Fruit fly (Drosophila melanogaster) whole organism, embryonic: ENCODE data around the gene CG13609.

Source experiments
- C15 ChIP-seq: fragments of 200-800 bp; sonication (Bioruptor generic); IDR thresholded peaks from 3 replicates; pipeline ENCODE4 v1.3.6; 2022; ENCODE audit warnings: missing biosample characterization, missing genetic modification characterization
- CG10267 ChIP-seq: fragments of 200-800 bp; sonication (Bioruptor generic); optimal IDR thresholded peaks from 2 replicates; lab custom pipeline; 2018; ENCODE audit warnings: missing biosample characterization, mild to moderate bottlenecking, missing genetic modification characterization, moderate library complexity
- CG11723 ChIP-seq: fragments of 200-800 bp; sonication (Bioruptor generic); optimal IDR thresholded peaks from 2 replicates; lab custom pipeline; 2017; ENCODE audit warnings: missing biosample characterization, mild to moderate bottlenecking, missing genetic modification characterization
- CG13894 ChIP-seq: fragments of 200-800 bp; sonication (Bioruptor generic); optimal IDR thresholded peaks from 3 replicates; lab custom pipeline; 2018; ENCODE audit warnings: missing biosample characterization, mild to moderate bottlenecking, missing genetic modification characterization, moderate library complexity
- CG15514 ChIP-seq: fragments of 200-800 bp; sonication (Bioruptor generic); optimal IDR thresholded peaks from 3 replicates; lab custom pipeline; 2017; ENCODE audit warnings: missing biosample characterization, missing genetic modification characterization, mild to moderate bottlenecking, moderate library complexity, missing genetic modification reagents
- CG1647 ChIP-seq: fragments of 200-800 bp; sonication (Bioruptor generic); optimal IDR thresholded peaks from 3 replicates; lab custom pipeline; 2016; ENCODE audit warnings: missing biosample characterization, missing genetic modification characterization
- CG18262 ChIP-seq: fragments of 200-800 bp; optimal IDR thresholded peaks from 3 replicates; lab custom pipeline; 2019; ENCODE audit warnings: missing biosample characterization, mild to moderate bottlenecking, missing genetic modification characterization, moderate library complexity
- CG2116 ChIP-seq: fragments of 200-800 bp; sonication (Bioruptor generic); optimal IDR thresholded peaks from 3 replicates; lab custom pipeline; 2018; ENCODE audit warnings: missing biosample characterization, mild to moderate bottlenecking, missing genetic modification characterization
- CG2875 ChIP-seq: fragments of 200-800 bp; sonication (Bioruptor generic); optimal IDR thresholded peaks from 2 replicates; lab custom pipeline; 2017; ENCODE audit warnings: missing biosample characterization, mild to moderate bottlenecking, missing genetic modification characterization, missing genetic modification reagents
- CG3995 ChIP-seq: fragments of 200-800 bp; sonication (Bioruptor generic); optimal IDR thresholded peaks from 3 replicates; lab custom pipeline; 2016; ENCODE audit warnings: missing biosample characterization, missing genetic modification characterization
- CG42726 ChIP-seq: fragments of 200-800 bp; sonication (Bioruptor generic); IDR thresholded peaks from 2 replicates; pipeline ENCODE4 v1.3.6; 2022; ENCODE audit warnings: missing biosample characterization, missing genetic modification characterization; ENCODE audit not compliant: partially characterized antibody
- CG4617 ChIP-seq: fragments of 200-800 bp; sonication (Bioruptor generic); optimal IDR thresholded peaks from 3 replicates; lab custom pipeline; 2016; ENCODE audit warnings: missing biosample characterization, missing genetic modification characterization, borderline replicate concordance
- CG7271 ChIP-seq: fragments of 200-800 bp; sonication (Bioruptor generic); optimal IDR thresholded peaks from 2 replicates; lab custom pipeline; 2018; ENCODE audit warnings: missing biosample characterization, mild to moderate bottlenecking, missing genetic modification characterization, moderate library complexity
- CG7839 ChIP-seq: fragments of 200-800 bp; sonication (Bioruptor generic); optimal IDR thresholded peaks from 3 replicates; lab custom pipeline; 2018; ENCODE audit warnings: missing biosample characterization, mild to moderate bottlenecking, missing genetic modification characterization, moderate library complexity
- CG9797 ChIP-seq: fragments of 200-800 bp; sonication (Bioruptor generic); optimal IDR thresholded peaks from 3 replicates; lab custom pipeline; 2018; ENCODE audit warnings: missing biosample characterization, mild to moderate bottlenecking, missing genetic modification characterization
- Chrac-16 ChIP-seq: fragments of 200-800 bp; sonication (Bioruptor generic); optimal IDR thresholded peaks from 3 replicates; lab custom pipeline; 2016; ENCODE audit warnings: missing biosample characterization, missing genetic modification characterization
- Dip3 ChIP-seq: fragments of 200-800 bp; sonication (Bioruptor generic); optimal IDR thresholded peaks from 3 replicates; lab custom pipeline; 2016; ENCODE audit warnings: missing biosample characterization, missing genetic modification characterization
- E2f2 ChIP-seq: fragments of 200-800 bp; sonication (Bioruptor generic); IDR thresholded peaks from 2 replicates; pipeline ENCODE4 v1.3.6; 2022; ENCODE audit warnings: missing biosample characterization, missing genetic modification characterization
- Ets97D ChIP-seq: fragments of 200-800 bp; sonication (Bioruptor generic); optimal IDR thresholded peaks from 3 replicates; lab custom pipeline; 2016; ENCODE audit warnings: missing biosample characterization, missing genetic modification characterization
- Hr51 ChIP-seq, 2 experiments: fragments of 200-800 bp; sonication (Bioruptor generic); optimal IDR thresholded peaks; 2 replicates in 1 of 2; 3 replicates in 1 of 2; lab custom pipeline; 2016 to 2018; ENCODE audit warnings: missing biosample characterization in 2 of 2, missing genetic modification characterization in 2 of 2, mild to moderate bottlenecking in 1 of 2, moderate library complexity in 1 of 2
- Lhr ChIP-seq: fragments of 200-800 bp; sonication (Bioruptor generic); optimal IDR thresholded peaks from 3 replicates; lab custom pipeline; 2017; ENCODE audit warnings: mild to moderate bottlenecking, missing biosample characterization, missing genetic modification reagents, missing genetic modification characterization
- MBD-R2 ChIP-seq: fragments of 200-800 bp; sonication (Bioruptor generic); IDR thresholded peaks from 2 replicates; pipeline ENCODE4 v1.3.6; 2022; ENCODE audit warnings: missing biosample characterization, missing genetic modification characterization
- MESR4 ChIP-seq: fragments of 200-800 bp; sonication (Bioruptor generic); optimal IDR thresholded peaks from 2 replicates; lab custom pipeline; 2018; ENCODE audit warnings: missing biosample characterization, mild to moderate bottlenecking, missing genetic modification characterization, moderate library complexity
- Myb ChIP-seq: fragments of 200-800 bp; sonication (Bioruptor generic); optimal IDR thresholded peaks from 2 replicates; lab custom pipeline; 2016; ENCODE audit warnings: missing biosample characterization, missing genetic modification characterization
- Scr ChIP-seq: fragments of 200-800 bp; sonication (Bioruptor generic); IDR thresholded peaks from 2 replicates; pipeline ENCODE4 v1.3.6; 2022; ENCODE audit warnings: missing biosample characterization, missing genetic modification characterization; ENCODE audit not compliant: partially characterized antibody
- Sin3A ChIP-seq: fragments of >200 bp; optimal IDR thresholded peaks from 2 replicates; lab custom pipeline; 2018
- Sox100B ChIP-seq: fragments of 200-800 bp; sonication (Bioruptor generic); optimal IDR thresholded peaks from 3 replicates; lab custom pipeline; 2018; ENCODE audit warnings: missing biosample characterization, mild to moderate bottlenecking, missing genetic modification characterization
- Ssrp ChIP-seq: fragments of 200-800 bp; sonication (Bioruptor generic); optimal IDR thresholded peaks from 2 replicates; lab custom pipeline; 2018; ENCODE audit warnings: missing biosample characterization, mild to moderate bottlenecking, missing genetic modification characterization, moderate library complexity
- YL-1 ChIP-seq: fragments of 200-800 bp; sonication (Bioruptor generic); optimal IDR thresholded peaks from 3 replicates; lab custom pipeline; 2017; ENCODE audit warnings: missing biosample characterization, mild to moderate bottlenecking, missing genetic modification characterization
- amos ChIP-seq: fragments of 200-800 bp; sonication (Bioruptor generic); IDR thresholded peaks from 2 replicates; pipeline ENCODE4 v1.3.6; 2022; ENCODE audit warnings: missing biosample characterization, missing genetic modification characterization; ENCODE audit not compliant: partially characterized antibody
- bab2 ChIP-seq: fragments of 200-800 bp; sonication (Bioruptor generic); optimal IDR thresholded peaks from 2 replicates; lab custom pipeline; 2016; ENCODE audit warnings: missing biosample characterization, missing genetic modification characterization
- ci ChIP-seq: fragments of 200-800 bp; sonication (Bioruptor generic); IDR thresholded peaks from 3 replicates; pipeline ENCODE4 v1.3.6; 2022; ENCODE audit warnings: missing biosample characterization, missing genetic modification characterization
- dan ChIP-seq: fragments of 200-800 bp; sonication (Bioruptor generic); IDR thresholded peaks from 2 replicates; pipeline ENCODE4 v1.3.6; 2022; ENCODE audit warnings: missing biosample characterization, missing genetic modification characterization
- en ChIP-seq: fragments of 200-800 bp; sonication (Bioruptor generic); optimal IDR thresholded peaks from 2 replicates; lab custom pipeline; 2016; ENCODE audit warnings: missing biosample characterization, missing genetic modification characterization
- gfzf ChIP-seq: fragments of 200-800 bp; sonication (Bioruptor generic); optimal IDR thresholded peaks from 2 replicates; lab custom pipeline; 2016; ENCODE audit warnings: missing biosample characterization, mild to moderate bottlenecking, missing genetic modification characterization, moderate library complexity
- pita ChIP-seq: fragments of 200-800 bp; sonication (Bioruptor generic); optimal IDR thresholded peaks from 2 replicates; lab custom pipeline; 2017; ENCODE audit warnings: missing biosample characterization, mild to moderate bottlenecking, missing genetic modification characterization
- prd ChIP-seq, 3 experiments: fragments of >200 bp in 2 of 3; fragments of 200-800 bp in 1 of 3; sonication (Bioruptor generic) in 1 of 3; optimal IDR thresholded peaks in 2 of 3; IDR thresholded peaks in 1 of 3; 2 replicates in 2 of 3; 3 replicates in 1 of 3; pipeline versions ENCODE4 v1.3.6 to Lab custom; 2017 to 2022; ENCODE audit warnings: missing biosample characterization in 1 of 3, missing genetic modification characterization in 1 of 3
- pros ChIP-seq: fragments of 200-800 bp; sonication (Bioruptor generic); optimal IDR thresholded peaks from 3 replicates; lab custom pipeline; 2019; ENCODE audit warnings: missing biosample characterization, mild to moderate bottlenecking, missing genetic modification characterization, moderate library complexity
- row ChIP-seq: fragments of 200-800 bp; sonication (Bioruptor generic); IDR thresholded peaks from 3 replicates; pipeline ENCODE4 v1.3.6; 2022; ENCODE audit warnings: missing biosample characterization, missing genetic modification characterization
- sd ChIP-seq: fragments of 200-800 bp; sonication (Bioruptor generic); optimal IDR thresholded peaks from 3 replicates; lab custom pipeline; 2018; ENCODE audit warnings: missing biosample characterization, mild to moderate bottlenecking, missing genetic modification characterization, moderate library complexity
- sens ChIP-seq: fragments of 200-800 bp; sonication (Bioruptor generic); peaks from one replicate; lab custom pipeline; 2016; ENCODE audit warnings: missing biosample characterization, missing genetic modification characterization
- slou ChIP-seq: fragments of 200-800 bp; sonication (Bioruptor generic); optimal IDR thresholded peaks from 3 replicates; lab custom pipeline; 2016; ENCODE audit warnings: missing biosample characterization, missing genetic modification characterization
- stwl ChIP-seq: fragments of 200-800 bp; sonication (Bioruptor generic); optimal IDR thresholded peaks from 3 replicates; lab custom pipeline; 2018; ENCODE audit warnings: missing biosample characterization, mild to moderate bottlenecking, missing genetic modification characterization, moderate library complexity
- sug ChIP-seq: fragments of 200-800 bp; optimal IDR thresholded peaks from 2 replicates; lab custom pipeline; 2019; ENCODE audit warnings: missing biosample characterization, mild to moderate bottlenecking, missing genetic modification characterization, moderate library complexity
- tap ChIP-seq: fragments of 200-800 bp; optimal IDR thresholded peaks from 3 replicates; lab custom pipeline; 2019; ENCODE audit warnings: missing biosample characterization, mild to moderate bottlenecking, missing genetic modification characterization, moderate library complexity
- tna ChIP-seq: fragments of 200-800 bp; sonication (Bioruptor generic); IDR thresholded peaks from 2 replicates; pipeline ENCODE4 v1.3.6; 2022; ENCODE audit warnings: missing biosample characterization, missing genetic modification characterization; ENCODE audit not compliant: partially characterized antibody
- trem ChIP-seq: fragments of 200-800 bp; optimal IDR thresholded peaks from 3 replicates; lab custom pipeline; 2019; ENCODE audit warnings: missing biosample characterization, mild to moderate bottlenecking, missing genetic modification characterization, moderate library complexity
- twi ChIP-seq: fragments of 200-800 bp; optimal IDR thresholded peaks from 2 replicates; lab custom pipeline; 2019; ENCODE audit warnings: missing biosample characterization, mild to moderate bottlenecking, missing genetic modification characterization, moderate library complexity
- unc-4 ChIP-seq: fragments of 200-800 bp; sonication (Bioruptor generic); IDR thresholded peaks from 2 replicates; pipeline ENCODE4 v1.3.6; 2022; ENCODE audit warnings: missing biosample characterization, missing genetic modification characterization; ENCODE audit not compliant: partially characterized antibody
- wor ChIP-seq: fragments of 200-800 bp; sonication (Bioruptor generic); IDR thresholded peaks from 2 replicates; pipeline ENCODE4 v1.3.6; 2022; ENCODE audit warnings: missing biosample characterization, missing genetic modification characterization

The CG13609 gene

DNA sequence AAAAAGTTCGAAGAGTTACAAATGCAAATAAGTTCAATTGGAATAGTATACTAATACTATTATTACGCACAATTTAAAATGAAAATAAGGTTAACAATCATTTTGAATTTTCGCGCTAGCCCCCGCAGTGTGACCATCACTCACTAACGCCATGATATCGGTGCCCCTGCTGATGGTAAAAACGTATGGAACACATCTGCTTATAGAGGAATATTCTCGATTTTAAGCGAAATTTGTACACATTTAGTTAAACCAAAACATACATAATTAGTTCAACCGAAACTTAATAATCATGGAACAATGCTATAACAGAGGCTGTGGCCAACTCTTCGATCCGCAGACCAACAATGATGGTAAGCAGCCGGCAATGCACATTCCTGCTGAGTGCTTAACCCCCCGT lies 40.6 kb upstream of the CG13609 start, which contains the start of gene mora (continued):
- TF ChIP-seq twi (tag; lab: Kevin White, UChicago) (peak; percentile 80), wor (GFP tag; lab: Robert Waterston, UW) (no peak), MESR4 (peak; percentile 78), Myb (no peak), en (no peak), CG4617 (GFP tag; lab: Kevin White, UChicago) (peak; percentile 69), YL-1 (GFP tag; lab: Kevin White, UChicago) (peak; percentile 72), Scr (GFP tag; lab: Robert Waterston, UW) (0 out of 2 replicates have a peak, but pooled peaks have one; percentile 28), pros (GFP tag; lab: Kevin White, UChicago) (no peak), CG1647 (GFP tag; lab: Kevin White, UChicago) (no peak), Lhr (GFP tag; lab: Kevin White, UChicago) (no peak), CG18262 (tag; lab: Kevin White, UChicago) (no peak), sens (GFP tag; lab: Kevin White, UChicago) (no peak), CG10267 (tag; lab: Kevin White, UChicago) (peak; percentile 22), gfzf (GFP tag; lab: Kevin White, UChicago) (peak; percentile 88), amos (GFP tag; lab: Robert Waterston, UW) (peak; percentile 13; the same call in 1 of the 2 replicates), Ets97D (peak; percentile 17), unc-4 (GFP tag; lab: Robert Waterston, UW) (peak; percentile 16; the same call in 1 of the 2 replicates), CG3995 (GFP tag; lab: Kevin White, UChicago) (peak; percentile 38), MBD-R2 (GFP tag; lab: Robert Waterston, UW) (peak; percentile 36; the same call in 1 of the 2 replicates), slou (GFP tag; lab: Kevin White, UChicago) (no peak), Chrac-16 (GFP tag; lab: Kevin White, UChicago) (no peak), CG7839 (tag; lab: Kevin White, UChicago) (no peak), E2f2 (GFP tag; lab: Robert Waterston, UW) (peak; percentile 95), CG2875 (GFP tag; lab: Kevin White, UChicago) (no peak), row (GFP tag; lab: Robert Waterston, UW) (peak; percentile 11; the same call in 1 of the 3 replicates), tap (tag; lab: Kevin White, UChicago) (no peak), bab2 (GFP tag; lab: Kevin White, UChicago) (no peak), Sox100B (GFP tag; lab: Kevin White, UChicago) (no peak), ci (no peak), CG15514 (peak; percentile 6), CG13894 (no peak), CG9797 (GFP tag; lab: Kevin White, UChicago) (peak; percentile 86), CG2116 (GFP tag; lab: Kevin White, UChicago) (peak; percentile 50), sug (tag; lab: Kevin White, UChicago) (no peak), Sin3A (lab: Kevin White, UChicago) (peak; percentile 40), Hr51 (GFP tag; optimal IDR thresholded peaks at IDR 0.05; lab: Kevin White, UChicago) (no peak), CG42726 (no peak), CG11723 (GFP tag; lab: Kevin White, UChicago) (no peak), pita (GFP tag; lab: Kevin White, UChicago) (no peak), tna (GFP tag; lab: Robert Waterston, UW) (no peak), sd (peak; percentile 48), dan (no peak), prd (optimal IDR thresholded peaks at IDR 0.05; lab: Kevin White, UChicago) (no peak), prd (GFP tag; IDR thresholded peaks at IDR 0.05; lab: Robert Waterston, UW) (no peak), C15 (GFP tag; lab: Robert Waterston, UW) (no peak), trem (tag; lab: Kevin White, UChicago) (peak; percentile 26), CG7271 (tag; lab: Kevin White, UChicago) (no peak), Dip3 (no peak), Ssrp (tag; lab: Kevin White, UChicago) (no peak), stwl (tag; lab: Kevin White, UChicago) (peak; percentile 39)
